Worm (Caenorhabditis elegans) whole organism, early embryonic: Measurements from ENCODE around the gene T28D6.4.
A peak's percentile ranks its signal among the peaks of the same experiment; 100 is the strongest.

ENCODE experiments used
- F13C5.2 ChIP-seq: sonication (generic microtip); optimal IDR thresholded peaks from 2 replicates; lab custom pipeline; 2017; ENCODE audit warnings: mild to moderate bottlenecking, missing genetic modification characterization, inconsistent platforms, missing compliant biosample characterization
- aly-1 ChIP-seq: sonication (generic microtip); optimal IDR thresholded peaks from 2 replicates; lab custom pipeline; 2016; ENCODE audit warnings: missing genetic modification characterization, missing compliant biosample characterization
- ama-1 ChIP-seq: fragments of 150-350 bp; optimal IDR thresholded peaks from 2 replicates; lab custom pipeline; 2014
- ceh-13 ChIP-seq: fragments of 200-800 bp; sonication (Bioruptor generic); optimal IDR thresholded peaks from 2 replicates; lab custom pipeline; 2018; ENCODE audit warnings: mild to moderate bottlenecking, missing genetic modification characterization, missing compliant biosample characterization
- ceh-36 ChIP-seq: sonication (generic microtip); optimal IDR thresholded peaks from 2 replicates; lab custom pipeline; 2016; ENCODE audit warnings: missing genetic modification characterization, inconsistent platforms, missing compliant biosample characterization
- flt-1 ChIP-seq: fragments of 200-800 bp; sonication (Bioruptor generic); IDR thresholded peaks from 2 replicates; pipeline ENCODE4 v1.3.6; 2022; ENCODE audit warnings: missing genetic modification characterization, missing compliant biosample characterization
- pes-1 ChIP-seq: fragments of 200-800 bp; sonication (Bioruptor generic); IDR thresholded peaks from 2 replicates; pipeline ENCODE4 v1.3.6; 2022; ENCODE audit warnings: missing genetic modification reagents, missing genetic modification characterization, missing compliant biosample characterization
- sea-1 ChIP-seq: fragments of 200-800 bp; sonication (Bioruptor generic); conservative IDR thresholded peaks from 2 replicates; pipeline ENCODE4 v1.3.6; 2022; ENCODE audit warnings: missing genetic modification characterization, missing compliant biosample characterization
- tbx-37 ChIP-seq: fragments of 200-800 bp; sonication (Bioruptor generic); conservative IDR thresholded peaks from 2 replicates; pipeline ENCODE4 v1.3.6; 2022; ENCODE audit warnings: missing genetic modification reagents, missing genetic modification characterization, missing compliant biosample characterization
- tra-4 ChIP-seq: sonication (generic microtip); optimal IDR thresholded peaks from 2 replicates; lab custom pipeline; 2017; ENCODE audit warnings: missing genetic modification characterization, missing compliant biosample characterization

- TF ChIP-seq ama-1, result no peak
- TF ChIP-seq ceh-13, result peak; percentile 37
- TF ChIP-seq sea-1 (GFP tag; lab: Robert Waterston, UW), result no peak
- TF ChIP-seq aly-1 (tag; lab: Kevin White, UChicago), result no peak
- peak; percentile 59 for TF ChIP-seq pes-1
- no peak for TF ChIP-seq ceh-36
- TF ChIP-seq tbx-37 (GFP tag; lab: Robert Waterston, UW), result peak; percentile 50; the same call in 1 of the 2 replicates
- TF ChIP-seq flt-1 (GFP tag; lab: Robert Waterston, UW), result peak; percentile 36; the same call in 1 of the 2 replicates
- TF ChIP-seq F13C5.2, result peak; percentile 85
- TF ChIP-seq tra-4 (tag; lab: Kevin White, UChicago), result peak; percentile 35
Measured at ce11 chrIII:11317164-11317620, 43.1 kb upstream of the T28D6.4 start, which contains the start of gene mcm-10.
